Worm (Caenorhabditis elegans): ENCODE data around the gene unc-104.

DNA sequence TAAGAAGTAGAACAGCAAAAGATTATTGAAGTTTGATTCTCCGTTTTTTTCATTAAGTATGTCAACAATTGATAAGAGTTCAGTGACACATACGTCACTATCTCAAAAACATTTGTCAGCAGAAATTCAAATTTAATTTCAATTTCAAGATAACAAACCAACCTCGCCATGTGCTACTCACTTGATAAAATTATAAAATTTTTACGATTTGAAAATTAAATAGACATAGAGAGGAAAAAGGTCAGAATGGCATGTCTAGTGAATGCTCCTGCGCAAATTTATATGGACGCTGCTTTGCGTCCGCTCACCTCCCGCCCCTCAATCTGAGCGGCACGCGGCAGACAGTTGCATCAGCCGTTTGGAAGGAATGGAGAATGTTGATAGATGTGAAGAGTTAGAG lies 65.4 kb downstream of the unc-104 start:
- peak; percentile 93 for TF ChIP-seq elt-2 (tag; optimal IDR thresholded peaks at IDR 0.05)
- no peak for TF ChIP-seq nhr-11 (tag; optimal IDR thresholded peaks at IDR 0.05)
- TF ChIP-seq swsn-7 (tag; optimal IDR thresholded peaks at IDR 0.05) = no peak
